Worm (Caenorhabditis elegans) whole organism, L2 larva: ENCODE measurements around the gene T20B3.14.

Experiments
- C34F6.9 ChIP-seq: fragments of 150-350 bp; optimal IDR thresholded peaks from 2 replicates; lab custom pipeline; 2014; ENCODE audit warnings: missing biosample characterization, missing genetic modification characterization
- F13H6.1 ChIP-seq: sonication (generic microtip); optimal IDR thresholded peaks from 2 replicates; lab custom pipeline; 2016; ENCODE audit warnings: missing genetic modification characterization, missing compliant biosample characterization
- R02D3.7 ChIP-seq: fragments of 150-350 bp; optimal IDR thresholded peaks from 2 replicates; lab custom pipeline; 2014; ENCODE audit warnings: missing biosample characterization, missing genetic modification characterization
- Y55F3AM.14 ChIP-seq: fragments of 200-800 bp; sonication (Bioruptor generic); optimal IDR thresholded peaks from 2 replicates; lab custom pipeline; 2018; ENCODE audit warnings: mild to moderate bottlenecking, missing genetic modification characterization, missing compliant biosample characterization
- ZK546.5 ChIP-seq: sonication (generic microtip); optimal IDR thresholded peaks from 2 replicates; lab custom pipeline; 2017; ENCODE audit warnings: missing biosample characterization, missing genetic modification characterization
- alr-1 ChIP-seq: fragments of 150-350 bp; optimal IDR thresholded peaks from 2 replicates; lab custom pipeline; 2014; ENCODE audit warnings: missing biosample characterization, missing genetic modification characterization
- aly-2 ChIP-seq: fragments of 150-350 bp; optimal IDR thresholded peaks from 2 replicates; lab custom pipeline; 2014; ENCODE audit warnings: missing biosample characterization, missing genetic modification characterization
- blmp-1 ChIP-seq: sonication (generic microtip); optimal IDR thresholded peaks from 2 replicates; lab custom pipeline; 2017; ENCODE audit warnings: missing genetic modification characterization, mild to moderate bottlenecking, missing compliant biosample characterization, antibody characterized with exemption, moderate library complexity; ENCODE audit not compliant: insufficient read depth
- ceh-16 ChIP-seq: fragments of 150-350 bp; optimal IDR thresholded peaks from 2 replicates; lab custom pipeline; 2014; ENCODE audit warnings: missing biosample characterization, missing genetic modification characterization
- crh-2 ChIP-seq: sonication (generic microtip); optimal IDR thresholded peaks from 2 replicates; lab custom pipeline; 2017; ENCODE audit warnings: missing biosample characterization, missing genetic modification characterization
- dmd-4 ChIP-seq: sonication (generic microtip); optimal IDR thresholded peaks from 2 replicates; lab custom pipeline; 2017; ENCODE audit warnings: missing biosample characterization, missing genetic modification characterization
- egl-27 ChIP-seq: sonication (generic microtip); optimal IDR thresholded peaks from 3 replicates; lab custom pipeline; 2017; ENCODE audit warnings: missing biosample characterization, missing genetic modification reagents, missing genetic modification characterization
- gmeb-1 ChIP-seq: fragments of 150-350 bp; optimal IDR thresholded peaks from 2 replicates; lab custom pipeline; 2014; ENCODE audit warnings: missing biosample characterization, missing genetic modification characterization
- lin-11 ChIP-seq: fragments of 150-350 bp; sonication (generic microtip); optimal IDR thresholded peaks from 2 replicates; lab custom pipeline; 2014; ENCODE audit warnings: missing biosample characterization, missing genetic modification characterization, inconsistent platforms, mixed read lengths
- mab-5 ChIP-seq: fragments of 150-350 bp; optimal IDR thresholded peaks from 2 replicates; lab custom pipeline; 2014; ENCODE audit warnings: missing biosample characterization, missing genetic modification characterization
- mbf-1 ChIP-seq: sonication (generic microtip); optimal IDR thresholded peaks from 2 replicates; lab custom pipeline; 2017; ENCODE audit warnings: missing biosample characterization, missing genetic modification characterization
- nhr-11 ChIP-seq: fragments of 150-350 bp; optimal IDR thresholded peaks from 2 replicates; lab custom pipeline; 2014; ENCODE audit warnings: missing biosample characterization, missing genetic modification characterization
- nhr-12 ChIP-seq: fragments of 150-350 bp; optimal IDR thresholded peaks from 2 replicates; lab custom pipeline; 2014; ENCODE audit warnings: missing biosample characterization, missing genetic modification characterization
- nhr-21 ChIP-seq: fragments of 150-350 bp; optimal IDR thresholded peaks from 2 replicates; lab custom pipeline; 2014; ENCODE audit warnings: missing biosample characterization, missing genetic modification characterization
- nhr-237 ChIP-seq: fragments of 150-350 bp; optimal IDR thresholded peaks from 2 replicates; lab custom pipeline; 2014; ENCODE audit warnings: missing biosample characterization, missing genetic modification characterization
- nhr-25 ChIP-seq: fragments of 150-350 bp; sonication (generic microtip); optimal IDR thresholded peaks from 3 replicates; lab custom pipeline; 2014; ENCODE audit warnings: missing biosample characterization, missing genetic modification characterization
- nhr-6 ChIP-seq: fragments of 150-350 bp; optimal IDR thresholded peaks from 2 replicates; lab custom pipeline; 2014; ENCODE audit warnings: missing biosample characterization, missing genetic modification characterization
- nhr-77 ChIP-seq: fragments of 150-350 bp; optimal IDR thresholded peaks from 2 replicates; lab custom pipeline; 2014; ENCODE audit warnings: missing biosample characterization, missing genetic modification characterization
- peb-1 ChIP-seq: fragments of 150-350 bp; optimal IDR thresholded peaks from 2 replicates; lab custom pipeline; 2014; ENCODE audit warnings: missing biosample characterization, missing genetic modification characterization
- sem-4 ChIP-seq: fragments of 150-350 bp; optimal IDR thresholded peaks from 2 replicates; lab custom pipeline; 2014; ENCODE audit warnings: missing biosample characterization, missing genetic modification reagents, missing genetic modification characterization
- skn-1 ChIP-seq: sonication (generic microtip); optimal IDR thresholded peaks from 2 replicates; lab custom pipeline; 2017; ENCODE audit warnings: missing biosample characterization, missing genetic modification characterization
- sma-3 ChIP-seq: sonication (generic microtip); optimal IDR thresholded peaks from 2 replicates; lab custom pipeline; 2016; ENCODE audit warnings: missing genetic modification reagents, missing genetic modification characterization, missing compliant biosample characterization
- sma-9 ChIP-seq, 2 experiments: fragments of 150-350 bp in 1 of 2; sonication (generic microtip) in 1 of 2; optimal IDR thresholded peaks; 2 replicates each; lab custom pipeline; 2014 to 2016; ENCODE audit warnings: missing genetic modification characterization in 2 of 2, mild to moderate bottlenecking in 1 of 2, missing biosample characterization in 1 of 2, missing compliant biosample characterization in 1 of 2, missing genetic modification reagents in 1 of 2, moderate library complexity in 1 of 2
- snpc-4 ChIP-seq: fragments of 150-350 bp; optimal IDR thresholded peaks from 2 replicates; lab custom pipeline; 2014; ENCODE audit warnings: missing biosample characterization, missing genetic modification characterization
- unc-39 ChIP-seq: fragments of 150-350 bp; optimal IDR thresholded peaks from 2 replicates; lab custom pipeline; 2014; ENCODE audit warnings: missing biosample characterization, missing genetic modification characterization
- unc-55 ChIP-seq: fragments of 150-350 bp; sonication (generic microtip); optimal IDR thresholded peaks from 3 replicates; lab custom pipeline; 2014; ENCODE audit warnings: missing biosample characterization, missing genetic modification reagents, missing genetic modification characterization
- zag-1 ChIP-seq: fragments of 150-350 bp; optimal IDR thresholded peaks from 2 replicates; lab custom pipeline; 2014; ENCODE audit warnings: missing biosample characterization, missing genetic modification characterization
- ztf-11 ChIP-seq: sonication (generic microtip); optimal IDR thresholded peaks from 2 replicates; lab custom pipeline; 2017; ENCODE audit warnings: missing biosample characterization, missing genetic modification characterization
- ztf-4 ChIP-seq: fragments of 150-350 bp; optimal IDR thresholded peaks from 2 replicates; lab custom pipeline; 2014; ENCODE audit warnings: missing biosample characterization, missing genetic modification characterization

T20B3.14 gene

ce11 chrV:16792717-16793116 lies 28.4 kb downstream of the T20B3.14 start:
- no peak for TF ChIP-seq blmp-1 (tag; lab: Kevin White, UChicago)
- TF ChIP-seq nhr-25 = no peak
- no peak for TF ChIP-seq egl-27 (tag; lab: Kevin White, UChicago)
- TF ChIP-seq, all 48 proteins: peak for 0

ce11 chrV:16788967-16789366 lies 32.2 kb downstream of the T20B3.14 start, which contains the start of gene immt-2:
Gene immt-2, plus strand, starts transcription at chrV:16789267.
- TF ChIP-seq mbf-1 (tag; lab: Kevin White, UChicago) (no peak), sem-4 (tag; lab: Kevin White, UChicago) (no peak), ztf-4 (tag; lab: Kevin White, UChicago) (no peak), ZK546.5 (no peak), ceh-16 (tag; lab: Kevin White, UChicago) (no peak), alr-1 (tag; lab: Kevin White, UChicago) (no peak), egl-27 (tag; lab: Kevin White, UChicago) (no peak), blmp-1 (tag; lab: Kevin White, UChicago) (no peak), nhr-237 (no peak), C34F6.9 (tag; lab: Kevin White, UChicago) (no peak), skn-1 (tag; lab: Kevin White, UChicago) (no peak), snpc-4 (tag; lab: Kevin White, UChicago) (no peak), nhr-11 (tag; lab: Kevin White, UChicago) (no peak), sma-3 (GFP tag; lab: Kevin White, UChicago) (no peak), Y55F3AM.14 (GFP tag; lab: Kevin White, UChicago) (no peak), aly-2 (tag; lab: Kevin White, UChicago) (no peak), nhr-6 (tag; lab: Kevin White, UChicago) (no peak)

- TF ChIP-seq peb-1 (no peak), R02D3.7 (tag; lab: Kevin White, UChicago) (no peak), mab-5 (tag; lab: Kevin White, UChicago) (no peak), mbf-1 (tag; lab: Kevin White, UChicago) (no peak), ztf-11 (no peak), nhr-25 (no peak), lin-11 (tag; lab: Kevin White, UChicago) (no peak), F13H6.1 (tag; lab: Kevin White, UChicago) (no peak), blmp-1 (tag; lab: Kevin White, UChicago) (no peak), nhr-77 (no peak), snpc-4 (tag; lab: Kevin White, UChicago) (no peak), nhr-12 (tag; lab: Kevin White, UChicago) (no peak), unc-55 (GFP tag; lab: Kevin White, UChicago) (no peak), sma-9 (GFP tag; optimal IDR thresholded peaks at IDR 0.05; lab: Kevin White, UChicago) (no peak), sma-9 (tag; optimal IDR thresholded peaks at IDR 0.05; lab: Kevin White, UChicago) (no peak), gmeb-1 (tag; lab: Kevin White, UChicago) (no peak), dmd-4 (no peak), ztf-4 (tag; lab: Kevin White, UChicago) (no peak)
Observed at ce11 chrV:16786012-16786411, 35.1 kb downstream of the T20B3.14 start.

ce11 chrV:16784806-16785205 lies 36.3 kb downstream of the T20B3.14 start:
- TF ChIP-seq unc-55 (GFP tag; lab: Kevin White, UChicago) = no peak
- no peak for TF ChIP-seq nhr-6 (tag; lab: Kevin White, UChicago)

ce11 chrV:16781974-16782373 lies 39.1 kb downstream of the T20B3.14 start:
- TF ChIP-seq aly-2 (tag; lab: Kevin White, UChicago) (no peak), snpc-4 (tag; lab: Kevin White, UChicago) (no peak), nhr-6 (tag; lab: Kevin White, UChicago) (no peak), crh-2 (tag; lab: Kevin White, UChicago) (no peak), dmd-4 (no peak), nhr-11 (tag; lab: Kevin White, UChicago) (no peak), alr-1 (tag; lab: Kevin White, UChicago) (no peak)

- TF ChIP-seq egl-27 (tag; lab: Kevin White, UChicago) (no peak), ZK546.5 (no peak), sem-4 (tag; lab: Kevin White, UChicago) (no peak), nhr-11 (tag; lab: Kevin White, UChicago) (no peak), zag-1 (tag; lab: Kevin White, UChicago) (no peak), nhr-21 (tag; lab: Kevin White, UChicago) (peak; percentile 41), unc-39 (tag; lab: Kevin White, UChicago) (no peak), Y55F3AM.14 (GFP tag; lab: Kevin White, UChicago) (no peak), R02D3.7 (tag; lab: Kevin White, UChicago) (no peak), sma-3 (GFP tag; lab: Kevin White, UChicago) (peak; percentile 27), sma-9 (GFP tag; optimal IDR thresholded peaks at IDR 0.05; lab: Kevin White, UChicago) (peak; percentile 41), sma-9 (tag; optimal IDR thresholded peaks at IDR 0.05; lab: Kevin White, UChicago) (no peak), nhr-77 (no peak)
Observed at ce11 chrV:16780554-16780953, 40.6 kb downstream of the T20B3.14 start.
